Fruit fly (Drosophila melanogaster): Measurements from ENCODE around the gene CG7320.

dm6 chr3L:18245709-18246080, 44.4 kb downstream of the CG7320 start:
- TF ChIP-seq Myc (optimal IDR thresholded peaks at IDR 0.05) (no peak), psq (optimal IDR thresholded peaks at IDR 0.05) (no peak), insv (optimal IDR thresholded peaks at IDR 0.05) (no peak)
